Fruit fly (Drosophila melanogaster) ovary, adult (tissue): ENCODE results near the gene PolE1.

ENCODE experiments used
- CG17801 ChIP-seq: fragments of 200-800 bp; optimal IDR thresholded peaks from 2 replicates; lab custom pipeline; 2019; ENCODE audit warnings: missing biosample characterization, mild to moderate bottlenecking, missing genetic modification characterization, moderate library complexity; ENCODE audit not compliant: partially characterized antibody

Gene PolE1

dm6 chr3R:23402508-23402907, 54.6 kb downstream of the PolE1 start, which contains the start of gene Ir94d:
Gene Ir94d (plus strand): TSS chr3R:23402808.
- no peak for TF ChIP-seq CG17801

- TF ChIP-seq CG17801 = no peak
These were observed 55.7 kb downstream of the PolE1 start, which contains the start of gene CG17380 for dm6 chr3R:23403628-23404027. Gene CG17380 (minus strand): TSS chr3R:23403728.
